Fruit fly (Drosophila melanogaster) whole organism, embryonic: Measurements from ENCODE around the gene CG42488.

Experiments used
- CG10274 ChIP-seq: fragments of 200-800 bp; sonication (Bioruptor generic); optimal IDR thresholded peaks from 3 replicates; lab custom pipeline; 2017; ENCODE audit warnings: missing biosample characterization, mild to moderate bottlenecking, missing genetic modification characterization
- CG10565 ChIP-seq: fragments of 200-800 bp; sonication (Bioruptor generic); optimal IDR thresholded peaks from 3 replicates; lab custom pipeline; 2016; ENCODE audit warnings: missing biosample characterization, mild to moderate bottlenecking, missing genetic modification characterization
- CG13424 ChIP-seq: fragments of 200-800 bp; sonication (Bioruptor generic); optimal IDR thresholded peaks from 2 replicates; lab custom pipeline; 2019; ENCODE audit warnings: missing biosample characterization, mild to moderate bottlenecking, missing genetic modification characterization, moderate library complexity
- CG15011 ChIP-seq: fragments of 200-800 bp; sonication (Bioruptor generic); optimal IDR thresholded peaks from 3 replicates; lab custom pipeline; 2018; ENCODE audit warnings: missing biosample characterization, mild to moderate bottlenecking, missing genetic modification characterization
- CG16779 ChIP-seq: fragments of 200-800 bp; sonication (Bioruptor generic); IDR thresholded peaks from 2 replicates; pipeline ENCODE4 v1.3.6; 2022; ENCODE audit warnings: missing biosample characterization, missing genetic modification characterization
- CG17359 ChIP-seq: fragments of 200-800 bp; sonication (Bioruptor generic); optimal IDR thresholded peaks from 3 replicates; lab custom pipeline; 2018; ENCODE audit warnings: missing biosample characterization, mild to moderate bottlenecking, missing genetic modification characterization, moderate library complexity
- CG17361 ChIP-seq: fragments of 200-800 bp; sonication (Bioruptor generic); IDR thresholded peaks from 3 replicates; pipeline ENCODE4 v1.3.6; 2022; ENCODE audit warnings: missing biosample characterization, missing genetic modification characterization
- CG18619 ChIP-seq: fragments of 200-800 bp; sonication (Bioruptor generic); optimal IDR thresholded peaks from 3 replicates; lab custom pipeline; 2017; ENCODE audit warnings: missing biosample characterization, mild to moderate bottlenecking, missing genetic modification characterization
- CG2129 ChIP-seq: fragments of 200-800 bp; sonication (Bioruptor generic); IDR thresholded peaks from 2 replicates; pipeline ENCODE4 v1.3.6; 2022; ENCODE audit warnings: missing biosample characterization, missing genetic modification characterization; ENCODE audit not compliant: partially characterized antibody
- CG2889 ChIP-seq: fragments of 200-800 bp; sonication (Bioruptor generic); IDR thresholded peaks from 3 replicates; pipeline ENCODE4 v1.3.6; 2022; ENCODE audit warnings: missing biosample characterization, missing genetic modification characterization
- CG3407 ChIP-seq: fragments of 200-800 bp; sonication (Bioruptor generic); optimal IDR thresholded peaks from 2 replicates; lab custom pipeline; 2018; ENCODE audit warnings: missing biosample characterization, mild to moderate bottlenecking, missing genetic modification characterization
- CG4328 ChIP-seq: fragments of 200-800 bp; sonication (Bioruptor generic); optimal IDR thresholded peaks from 3 replicates; lab custom pipeline; 2017; ENCODE audit warnings: missing biosample characterization, missing genetic modification reagents, missing genetic modification characterization
- CG6272 ChIP-seq: fragments of 200-800 bp; sonication (Bioruptor generic); IDR thresholded peaks from 2 replicates; pipeline ENCODE4 v1.3.6; 2022; ENCODE audit warnings: missing biosample characterization, missing genetic modification characterization
- CG6791 ChIP-seq: fragments of 200-800 bp; sonication (Bioruptor generic); IDR thresholded peaks from 3 replicates; pipeline ENCODE4 v1.3.6; 2022; ENCODE audit warnings: missing biosample characterization, missing genetic modification characterization; ENCODE audit not compliant: partially characterized antibody
- CG7786 ChIP-seq: fragments of 200-800 bp; sonication (Bioruptor generic); optimal IDR thresholded peaks from 2 replicates; lab custom pipeline; 2016; ENCODE audit warnings: missing biosample characterization, missing genetic modification characterization
- CG7963 ChIP-seq: fragments of 200-800 bp; sonication (Bioruptor generic); IDR thresholded peaks from 3 replicates; pipeline ENCODE4 v1.3.6; 2022; ENCODE audit warnings: missing biosample characterization, missing genetic modification characterization; ENCODE audit not compliant: partially characterized antibody
- CG8924 ChIP-seq: fragments of 200-800 bp; optimal IDR thresholded peaks from 3 replicates; lab custom pipeline; 2019; ENCODE audit warnings: missing biosample characterization, mild to moderate bottlenecking, missing genetic modification characterization, moderate library complexity
- CG9797 ChIP-seq: fragments of 200-800 bp; sonication (Bioruptor generic); optimal IDR thresholded peaks from 3 replicates; lab custom pipeline; 2018; ENCODE audit warnings: missing biosample characterization, mild to moderate bottlenecking, missing genetic modification characterization
- CHES-1-like ChIP-seq: fragments of 200-800 bp; sonication (Bioruptor generic); optimal IDR thresholded peaks from 2 replicates; lab custom pipeline; 2016; ENCODE audit warnings: missing biosample characterization, missing genetic modification characterization
- E2f1 ChIP-seq: fragments of 200-800 bp; sonication (Bioruptor generic); IDR thresholded peaks from 2 replicates; pipeline ENCODE4 v1.3.6; 2022; ENCODE audit warnings: missing biosample characterization, missing genetic modification characterization
- ERR ChIP-seq: fragments of 200-800 bp; sonication (Bioruptor generic); optimal IDR thresholded peaks from 2 replicates; lab custom pipeline; 2016; ENCODE audit warnings: missing biosample characterization, missing genetic modification characterization
- Elba2 ChIP-seq: fragments of 200-800 bp; sonication (Bioruptor generic); optimal IDR thresholded peaks from 3 replicates; lab custom pipeline; 2016; ENCODE audit warnings: missing biosample characterization, missing genetic modification characterization
- Ets97D ChIP-seq: fragments of 200-800 bp; sonication (Bioruptor generic); optimal IDR thresholded peaks from 3 replicates; lab custom pipeline; 2016; ENCODE audit warnings: missing biosample characterization, missing genetic modification characterization
- Fer1 ChIP-seq: fragments of 200-800 bp; sonication (Bioruptor generic); optimal IDR thresholded peaks from 2 replicates; lab custom pipeline; 2017; ENCODE audit warnings: missing biosample characterization, mild to moderate bottlenecking, missing genetic modification characterization
- Hr51 ChIP-seq, 2 experiments: fragments of 200-800 bp; sonication (Bioruptor generic); optimal IDR thresholded peaks; 2 replicates in 1 of 2; 3 replicates in 1 of 2; lab custom pipeline; 2016 to 2018; ENCODE audit warnings: missing biosample characterization in 2 of 2, missing genetic modification characterization in 2 of 2, mild to moderate bottlenecking in 1 of 2, moderate library complexity in 1 of 2
- Mad ChIP-seq: fragments of 200-800 bp; sonication (Bioruptor generic); optimal IDR thresholded peaks from 2 replicates; lab custom pipeline; 2016; ENCODE audit warnings: missing biosample characterization, missing genetic modification characterization
- Med ChIP-seq: fragments of 200-800 bp; sonication (Bioruptor generic); peaks from one replicate; lab custom pipeline; 2016; ENCODE audit warnings: missing biosample characterization, missing genetic modification characterization, mild to moderate bottlenecking, inconsistent platforms, moderate library complexity
- Nf-YA ChIP-seq: fragments of 200-800 bp; sonication (Bioruptor generic); IDR thresholded peaks from 2 replicates; pipeline ENCODE4 v1.3.6; 2022; ENCODE audit warnings: missing biosample characterization, missing genetic modification characterization
- Stat92E ChIP-seq, 3 experiments: fragments of >200 bp in 2 of 3; fragments of 200-800 bp in 1 of 3; sonication (Bioruptor generic) in 1 of 3; optimal IDR thresholded peaks; 2 replicates each; lab custom pipeline; 2017 to 2019; ENCODE audit warnings: missing biosample characterization in 3 of 3, missing genetic modification characterization in 3 of 3, mild to moderate bottlenecking in 1 of 3, moderate library complexity in 1 of 3
- cad ChIP-seq: fragments of >200 bp; optimal IDR thresholded peaks from 2 replicates; lab custom pipeline; 2017; ENCODE audit warnings: missing biosample characterization, missing genetic modification characterization
- chinmo ChIP-seq: fragments of 200-800 bp; sonication (Bioruptor generic); IDR thresholded peaks from 4 replicates; pipeline ENCODE4 v1.3.6; 2022; ENCODE audit warnings: missing biosample characterization, missing genetic modification characterization; ENCODE audit not compliant: partially characterized antibody
- chn ChIP-seq: fragments of 200-800 bp; sonication (Bioruptor generic); optimal IDR thresholded peaks from 2 replicates; lab custom pipeline; 2016; ENCODE audit warnings: missing biosample characterization, missing genetic modification characterization
- ci ChIP-seq: fragments of 200-800 bp; sonication (Bioruptor generic); IDR thresholded peaks from 3 replicates; pipeline ENCODE4 v1.3.6; 2022; ENCODE audit warnings: missing biosample characterization, missing genetic modification characterization
- crol ChIP-seq: fragments of 200-800 bp; sonication (Bioruptor generic); IDR thresholded peaks from 2 replicates; pipeline ENCODE4 v1.3.6; 2022; ENCODE audit warnings: missing biosample characterization, missing genetic modification characterization
- danr ChIP-seq: fragments of 200-800 bp; sonication (Bioruptor generic); IDR thresholded peaks from 2 replicates; pipeline ENCODE4 v1.3.6; 2022; ENCODE audit warnings: missing biosample characterization, missing genetic modification characterization
- emc ChIP-seq: fragments of 200-800 bp; sonication (Bioruptor generic); optimal IDR thresholded peaks from 2 replicates; lab custom pipeline; 2016; ENCODE audit warnings: missing biosample characterization, missing genetic modification characterization
- en ChIP-seq: fragments of 200-800 bp; sonication (Bioruptor generic); optimal IDR thresholded peaks from 2 replicates; lab custom pipeline; 2016; ENCODE audit warnings: missing biosample characterization, missing genetic modification characterization
- eyg ChIP-seq: fragments of 200-800 bp; sonication (Bioruptor generic); optimal IDR thresholded peaks from 3 replicates; lab custom pipeline; 2016; ENCODE audit warnings: missing biosample characterization, missing genetic modification characterization
- gsb ChIP-seq: fragments of 200-800 bp; sonication (Bioruptor generic); IDR thresholded peaks from 2 replicates; pipeline ENCODE4 v1.3.6; 2022; ENCODE audit warnings: missing biosample characterization, missing genetic modification characterization
- kay ChIP-seq: fragments of 200-800 bp; sonication (Bioruptor generic); optimal IDR thresholded peaks from 2 replicates; lab custom pipeline; 2016; ENCODE audit warnings: missing biosample characterization, missing genetic modification characterization
- lab ChIP-seq: fragments of 200-800 bp; sonication (Bioruptor generic); optimal IDR thresholded peaks from 3 replicates; lab custom pipeline; 2017; ENCODE audit warnings: missing biosample characterization, missing genetic modification characterization, mild to moderate bottlenecking, moderate library complexity, missing genetic modification reagents
- nmo ChIP-seq: fragments of 200-800 bp; sonication (Bioruptor generic); optimal IDR thresholded peaks from 2 replicates; lab custom pipeline; 2018; ENCODE audit warnings: missing biosample characterization, mild to moderate bottlenecking, missing genetic modification characterization, moderate library complexity
- pan ChIP-seq, 4 experiments: fragments of >200 bp in 3 of 4; fragments of 200-800 bp in 1 of 4; sonication (Bioruptor generic) in 1 of 4; optimal IDR thresholded peaks in 3 of 4; IDR thresholded peaks in 1 of 4; 2 replicates each; pipeline versions ENCODE4 v1.3.6 to Lab custom; 2017 to 2022; ENCODE audit warnings: missing biosample characterization in 2 of 4, missing genetic modification characterization in 2 of 4, mixed read lengths in 1 of 4
- ro ChIP-seq: fragments of 200-800 bp; sonication (Bioruptor generic); IDR thresholded peaks from 2 replicates; pipeline ENCODE4 v1.3.6; 2022; ENCODE audit warnings: missing biosample characterization, missing genetic modification characterization
- salm ChIP-seq: fragments of 200-800 bp; sonication (Bioruptor generic); optimal IDR thresholded peaks from 2 replicates; lab custom pipeline; 2018; ENCODE audit warnings: missing biosample characterization, mild to moderate bottlenecking, missing genetic modification characterization
- sd ChIP-seq: fragments of 200-800 bp; sonication (Bioruptor generic); optimal IDR thresholded peaks from 3 replicates; lab custom pipeline; 2018; ENCODE audit warnings: missing biosample characterization, mild to moderate bottlenecking, missing genetic modification characterization, moderate library complexity
- sna ChIP-seq: fragments of 200-800 bp; sonication (Bioruptor generic); IDR thresholded peaks from 2 replicates; pipeline ENCODE4 v1.3.6; 2022; ENCODE audit warnings: missing biosample characterization, missing genetic modification characterization; ENCODE audit not compliant: partially characterized antibody
- tna ChIP-seq: fragments of 200-800 bp; sonication (Bioruptor generic); IDR thresholded peaks from 2 replicates; pipeline ENCODE4 v1.3.6; 2022; ENCODE audit warnings: missing biosample characterization, missing genetic modification characterization; ENCODE audit not compliant: partially characterized antibody
- yki ChIP-seq: fragments of >200 bp; optimal IDR thresholded peaks from 3 replicates; lab custom pipeline; 2018

The CG42488 gene

DNA sequence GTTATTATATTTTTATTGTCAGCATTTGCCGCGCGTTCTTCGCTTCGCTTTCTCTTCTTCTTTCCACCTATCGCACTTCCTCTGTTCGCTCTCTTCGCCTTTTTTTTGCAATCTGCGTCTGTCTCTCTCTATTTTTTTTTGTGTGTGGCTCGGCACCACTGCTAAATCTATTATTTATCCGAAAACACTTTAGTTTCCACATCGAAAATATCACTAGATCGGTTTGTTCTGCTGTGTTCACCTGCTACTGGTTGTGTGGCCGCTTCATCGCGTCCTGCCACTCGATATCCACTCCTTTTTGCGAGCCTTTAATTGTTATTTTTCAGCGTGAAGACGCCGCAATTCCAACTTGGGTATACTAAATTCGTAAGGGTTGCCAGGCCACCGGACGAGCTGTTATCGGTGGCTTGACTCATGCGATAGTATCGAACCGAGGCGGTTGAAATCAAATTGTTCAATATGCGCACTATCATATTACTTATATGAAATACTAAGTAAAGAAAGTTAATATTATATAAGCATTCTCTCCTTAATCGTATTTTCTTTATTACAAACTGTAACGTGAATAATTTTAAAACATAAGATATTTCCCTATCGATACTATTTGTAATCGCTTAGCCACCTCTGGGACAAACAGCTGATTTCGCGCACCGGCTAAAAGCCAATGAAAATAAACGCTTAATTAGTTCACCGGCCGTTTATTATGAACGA is at the start of gene CG42488, which contains the start of the genes XNP and CG5116 (continued):
- TF ChIP-seq salm (tag; lab: Kevin White, UChicago) (no peak), Nf-YA (no peak), tna (GFP tag; lab: Robert Waterston, UW) (peak; percentile 93), CG18619 (GFP tag; lab: Kevin White, UChicago) (peak; percentile 31), CG6791 (GFP tag; lab: Robert Waterston, UW) (peak; percentile 97), CG17359 (no peak), Ets97D (GFP tag; lab: Kevin White, UChicago) (peak; percentile 71), Med (peak; percentile 91), CG6272 (GFP tag; lab: Robert Waterston, UW) (peak; percentile 67), CG8924 (peak; percentile 75), CG4328 (GFP tag; lab: Kevin White, UChicago) (peak; percentile 24), Hr51 (GFP tag; optimal IDR thresholded peaks at IDR 0.05; lab: Kevin White, UChicago) (peak in 1 of 2 experiments; percentile 58), Mad (GFP tag; lab: Kevin White, UChicago) (peak; percentile 39), chn (GFP tag; lab: Kevin White, UChicago) (peak; percentile 40), ro (GFP tag; lab: Robert Waterston, UW) (no peak), kay (GFP tag; lab: Kevin White, UChicago) (peak; percentile 70), Elba2 (GFP tag; lab: Kevin White, UChicago) (peak; percentile 1), yki (no peak), nmo (GFP tag; lab: Kevin White, UChicago) (peak; percentile 82), pan (optimal IDR thresholded peaks at IDR 0.05; lab: Kevin White, UChicago) (no peak), pan (GFP tag; optimal IDR thresholded peaks at IDR 0.05 in 1 of 2, IDR thresholded peaks at IDR 0.05 in 1 of 2) (no peak), CG13424 (tag; lab: Kevin White, UChicago) (peak; percentile 66), CG3407 (GFP tag; lab: Kevin White, UChicago) (no peak), sna (peak; percentile 99), CG16779 (GFP tag; lab: Robert Waterston, UW) (no peak), CG7786 (GFP tag; lab: Kevin White, UChicago) (peak; percentile 29), chinmo (GFP tag; lab: Robert Waterston, UW) (peak; percentile 96), CG10565 (GFP tag; lab: Kevin White, UChicago) (no peak), CG2129 (peak; percentile 99), gsb (GFP tag; lab: Robert Waterston, UW) (no peak), crol (GFP tag; lab: Robert Waterston, UW) (no peak), sd (tag; lab: Kevin White, UChicago) (no peak), ci (peak; percentile 12; the same call in 1 of the 3 replicates), CG17361 (no peak), CG15011 (GFP tag; lab: Kevin White, UChicago) (no peak), Stat92E (GFP tag; optimal IDR thresholded peaks at IDR 0.05; lab: Kevin White, UChicago) (no peak), CG9797 (GFP tag; lab: Kevin White, UChicago) (peak; percentile 49), eyg (GFP tag; lab: Kevin White, UChicago) (no peak), Fer1 (peak; percentile 45), lab (GFP tag; lab: Kevin White, UChicago) (no peak), ERR (GFP tag; lab: Kevin White, UChicago) (no peak), en (no peak), E2f1 (GFP tag; lab: Robert Waterston, UW) (no peak), CG2889 (GFP tag; lab: Robert Waterston, UW) (no peak), cad (GFP tag; lab: Kevin White, UChicago) (no peak), CHES-1-like (GFP tag; lab: Kevin White, UChicago) (peak; percentile 65), CG7963 (GFP tag; lab: Robert Waterston, UW) (peak; percentile 95), CG10274 (GFP tag; lab: Kevin White, UChicago) (no peak), danr (GFP tag; lab: Robert Waterston, UW) (no peak), emc (GFP tag; lab: Kevin White, UChicago) (no peak)
